Worm (Caenorhabditis elegans) whole organism, L4 larva: ENCODE results near the gene W10G6.1.
"Not testable (repeated sequence)": the region's sequence is repeated elsewhere in the genome, so short reads cannot be mapped to it uniquely, and the experiment has no call there.

Source experiments
- D1046.2 ChIP-seq: fragments of 200-800 bp; sonication (Bioruptor generic); IDR thresholded peaks from 2 replicates; pipeline ENCODE4 v1.3.6; 2022; ENCODE audit warnings: missing genetic modification characterization, missing compliant biosample characterization
- F26F4.8 ChIP-seq: fragments of 200-800 bp; sonication (Bioruptor generic); conservative IDR thresholded peaks from 2 replicates; pipeline ENCODE4 v1.3.6; 2022; ENCODE audit warnings: missing genetic modification characterization, missing compliant biosample characterization
- F44E2.7 ChIP-seq: fragments of 200-800 bp; sonication (Bioruptor generic); IDR thresholded peaks from 2 replicates; pipeline ENCODE4 v2.1.2; 2022; ENCODE audit warnings: missing genetic modification characterization, missing compliant biosample characterization
- ZK546.5 ChIP-seq, 2 experiments: sonication (generic microtip); optimal IDR thresholded peaks; 2 replicates each; lab custom pipeline; 2017; ENCODE audit warnings: missing biosample characterization in 2 of 2, missing genetic modification characterization in 2 of 2
- ama-1 ChIP-seq: fragments of 150-350 bp; optimal IDR thresholded peaks from 2 replicates; lab custom pipeline; 2014; ENCODE audit warnings: inconsistent platforms, mixed read lengths
- ceh-20 ChIP-seq: fragments of 200-800 bp; sonication (Bioruptor generic); IDR thresholded peaks from 2 replicates; pipeline ENCODE4 v1.3.6; 2022; ENCODE audit warnings: missing genetic modification reagents, missing genetic modification characterization, missing compliant biosample characterization
- ceh-28 ChIP-seq: fragments of 150-350 bp; optimal IDR thresholded peaks from 2 replicates; lab custom pipeline; 2014; ENCODE audit warnings: missing biosample characterization, missing genetic modification reagents, missing genetic modification characterization
- ceh-32 ChIP-seq: sonication (generic microtip); optimal IDR thresholded peaks from 2 replicates; lab custom pipeline; 2016; ENCODE audit warnings: mild to moderate bottlenecking, missing genetic modification characterization, missing compliant biosample characterization; ENCODE audit not compliant: poor library complexity
- ceh-82 ChIP-seq: sonication (generic microtip); optimal IDR thresholded peaks from 2 replicates; lab custom pipeline; 2017; ENCODE audit warnings: missing biosample characterization, missing genetic modification characterization
- ces-1 ChIP-seq: fragments of 150-350 bp; sonication (generic microtip); optimal IDR thresholded peaks from 4 replicates; lab custom pipeline; 2014; ENCODE audit warnings: missing biosample characterization, missing genetic modification reagents, missing genetic modification characterization
- dmd-8 ChIP-seq: fragments of 200-800 bp; sonication (Bioruptor generic); IDR thresholded peaks from 2 replicates; pipeline ENCODE4 v1.3.6; 2022; ENCODE audit warnings: missing genetic modification characterization, missing compliant biosample characterization
- dmd-9 ChIP-seq: fragments of 200-800 bp; sonication (Bioruptor generic); IDR thresholded peaks from 2 replicates; pipeline ENCODE4 v1.3.6; 2022; ENCODE audit warnings: missing genetic modification reagents, missing genetic modification characterization, missing compliant biosample characterization
- duxl-1 ChIP-seq: sonication (generic microtip); optimal IDR thresholded peaks from 2 replicates; lab custom pipeline; 2016; ENCODE audit warnings: mild to moderate bottlenecking, missing genetic modification characterization, moderate library complexity, missing compliant biosample characterization; ENCODE audit not compliant: poor library complexity
- egl-43 ChIP-seq: fragments of 200-800 bp; sonication (Bioruptor generic); IDR thresholded peaks from 2 replicates; pipeline ENCODE4 v1.3.6; 2022; ENCODE audit warnings: missing genetic modification reagents, missing genetic modification characterization, missing compliant biosample characterization
- hif-1 ChIP-seq, 2 experiments: sonication (generic microtip); optimal IDR thresholded peaks; 2 replicates each; lab custom pipeline; 2016 to 2017; ENCODE audit warnings: missing compliant biosample characterization in 2 of 2, missing genetic modification characterization in 2 of 2, missing genetic modification reagents in 2 of 2, missing genotype in 2 of 2, mild to moderate bottlenecking in 1 of 2
- hlh-11 ChIP-seq: fragments of 200-800 bp; sonication (Bioruptor generic); optimal IDR thresholded peaks from 2 replicates; lab custom pipeline; 2018; ENCODE audit warnings: mild to moderate bottlenecking, missing genetic modification characterization, missing compliant biosample characterization
- lin-29 ChIP-seq: fragments of 200-800 bp; sonication (Bioruptor generic); IDR thresholded peaks from 2 replicates; pipeline ENCODE4 v1.3.6; 2022; ENCODE audit warnings: missing genetic modification reagents, missing genetic modification characterization, missing compliant biosample characterization
- lsy-2 ChIP-seq, 2 experiments: fragments of 150-350 bp in 1 of 2; sonication (generic microtip) in 1 of 2; optimal IDR thresholded peaks; 2 replicates each; lab custom pipeline; 2014 to 2017; ENCODE audit warnings: missing biosample characterization in 2 of 2, missing genetic modification characterization in 2 of 2
- mdl-1 ChIP-seq, 2 experiments: fragments of 150-350 bp in 1 of 2; sonication (generic microtip) in 1 of 2; optimal IDR thresholded peaks; 2 replicates each; lab custom pipeline; 2014 to 2017; ENCODE audit warnings: missing biosample characterization in 2 of 2, missing genetic modification characterization in 2 of 2
- mep-1 ChIP-seq: fragments of 150-350 bp; sonication (generic microtip); optimal IDR thresholded peaks from 3 replicates; lab custom pipeline; 2014; ENCODE audit warnings: missing biosample characterization, missing genetic modification characterization
- mxl-2 ChIP-seq: fragments of 200-800 bp; sonication (Bioruptor generic); conservative IDR thresholded peaks from 2 replicates; pipeline ENCODE4 v1.3.6; 2022; ENCODE audit warnings: missing genetic modification reagents, missing genetic modification characterization, missing compliant biosample characterization
- nhr-11 ChIP-seq: fragments of 150-350 bp; optimal IDR thresholded peaks from 2 replicates; lab custom pipeline; 2014; ENCODE audit warnings: missing biosample characterization, missing genetic modification characterization
- nhr-111 ChIP-seq: fragments of 200-800 bp; sonication (Bioruptor generic); optimal IDR thresholded peaks from 2 replicates; lab custom pipeline; 2018; ENCODE audit warnings: mild to moderate bottlenecking, missing genetic modification characterization, missing compliant biosample characterization
- nhr-25 ChIP-seq: sonication (generic microtip); optimal IDR thresholded peaks from 2 replicates; lab custom pipeline; 2017; ENCODE audit warnings: missing genetic modification characterization, mild to moderate bottlenecking, missing compliant biosample characterization, antibody characterized with exemption, moderate library complexity, borderline replicate concordance; ENCODE audit not compliant: insufficient read depth
- nhr-41 ChIP-seq: fragments of 200-800 bp; sonication (Bioruptor generic); IDR thresholded peaks from 2 replicates; pipeline ENCODE4 v1.3.6; 2022; ENCODE audit warnings: missing genetic modification reagents, missing genetic modification characterization, missing compliant biosample characterization
- nhr-76 ChIP-seq: fragments of 150-350 bp; optimal IDR thresholded peaks from 2 replicates; lab custom pipeline; 2014; ENCODE audit warnings: missing biosample characterization, missing genetic modification characterization
- nhr-77 ChIP-seq: fragments of 150-350 bp; optimal IDR thresholded peaks from 2 replicates; lab custom pipeline; 2014; ENCODE audit warnings: missing biosample characterization, missing genetic modification characterization
- php-3 ChIP-seq: fragments of 200-800 bp; sonication (Bioruptor generic); IDR thresholded peaks from 2 replicates; pipeline ENCODE4 v1.3.6; 2022; ENCODE audit warnings: missing genetic modification reagents, missing genetic modification characterization, missing compliant biosample characterization
- rbr-2 ChIP-seq: sonication (generic microtip); optimal IDR thresholded peaks from 2 replicates; lab custom pipeline; 2016; ENCODE audit warnings: missing genotype, missing genetic modification characterization, missing compliant biosample characterization
- set-16 ChIP-seq: fragments of 200-800 bp; sonication (Bioruptor generic); IDR thresholded peaks from 2 replicates; pipeline ENCODE4 v1.3.6; 2022; ENCODE audit warnings: missing genetic modification reagents, missing genetic modification characterization, missing compliant biosample characterization
- skn-1 ChIP-seq: fragments of 150-350 bp; optimal IDR thresholded peaks from 2 replicates; lab custom pipeline; 2014; ENCODE audit warnings: missing biosample characterization, missing genetic modification characterization
- snpc-1.2 ChIP-seq: fragments of 200-800 bp; sonication (Bioruptor generic); IDR thresholded peaks from 2 replicates; pipeline ENCODE4 v1.3.6; 2022; ENCODE audit warnings: missing genetic modification reagents, missing genetic modification characterization, missing compliant biosample characterization
- snpc-4 ChIP-seq: fragments of 150-350 bp; optimal IDR thresholded peaks from 2 replicates; lab custom pipeline; 2014; ENCODE audit warnings: missing biosample characterization, missing genetic modification characterization
- tra-1 ChIP-seq: fragments of 200-800 bp; sonication (Bioruptor generic); IDR thresholded peaks from 2 replicates; pipeline ENCODE4 v1.3.6; 2022; ENCODE audit warnings: missing genetic modification reagents, missing genetic modification characterization, missing compliant biosample characterization
- unc-39 ChIP-seq: sonication (generic microtip); optimal IDR thresholded peaks from 2 replicates; lab custom pipeline; 2017; ENCODE audit warnings: missing biosample characterization, missing genetic modification characterization
- unc-62 ChIP-seq, 3 experiments: fragments of 150-350 bp in 1 of 3; sonication (generic microtip); optimal IDR thresholded peaks in 2 of 3; peaks in 1 of 3; 1 replicate in 1 of 3; 2 replicates in 2 of 3; lab custom pipeline; 2014 to 2017; ENCODE audit warnings: missing biosample characterization in 3 of 3, missing genetic modification characterization in 3 of 3, missing genetic modification reagents in 3 of 3, missing genotype in 1 of 3
- vab-7 ChIP-seq: fragments of 200-800 bp; sonication (Bioruptor generic); IDR thresholded peaks from 2 replicates; pipeline ENCODE4 v1.3.6; 2022; ENCODE audit warnings: missing genetic modification reagents, missing genetic modification characterization, missing compliant biosample characterization
- zag-1 ChIP-seq: fragments of 150-350 bp; optimal IDR thresholded peaks from 2 replicates; lab custom pipeline; 2014; ENCODE audit warnings: missing biosample characterization, missing genetic modification characterization
- zip-2 ChIP-seq: fragments of 150-350 bp; optimal IDR thresholded peaks from 2 replicates; lab custom pipeline; 2014; ENCODE audit warnings: missing biosample characterization, missing genetic modification characterization
- ztf-11 ChIP-seq: fragments of 150-350 bp; optimal IDR thresholded peaks from 2 replicates; lab custom pipeline; 2014; ENCODE audit warnings: missing biosample characterization, missing genetic modification characterization

Gene W10G6.1

DNA sequence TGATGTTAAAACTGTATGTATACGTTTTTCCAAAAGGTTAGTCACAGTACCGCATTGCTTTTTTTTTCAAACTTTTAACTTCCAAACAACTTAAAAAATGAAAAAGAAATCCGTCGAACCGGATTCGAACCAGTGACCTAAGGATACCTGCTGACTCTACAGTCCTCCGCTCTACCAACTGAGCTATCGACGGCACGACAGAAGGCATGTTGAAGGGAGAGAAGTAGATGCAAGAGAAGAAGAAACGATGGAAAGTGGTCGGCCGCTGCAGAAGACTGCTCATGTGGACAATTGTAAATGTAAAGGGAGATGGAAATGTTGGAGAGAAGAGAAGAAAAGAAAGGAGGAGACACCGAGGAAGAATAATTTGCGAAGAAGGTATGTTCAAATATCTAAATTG, 35.3 kb upstream of the W10G6.1 start (continued):
- TF ChIP-seq lsy-2 (tag; optimal IDR thresholded peaks at IDR 0.05; lab: Kevin White, UChicago) (peak; percentile 71 to 80), nhr-77 (tag; lab: Kevin White, UChicago) (peak; percentile 82), dmd-9 (GFP tag; lab: Robert Waterston, UW) (peak; percentile 86), dmd-8 (GFP tag; lab: Robert Waterston, UW) (peak; percentile 97), hlh-11 (tag; lab: Kevin White, UChicago) (peak; percentile 85), ceh-28 (tag; lab: Kevin White, UChicago) (no peak), mdl-1 (tag; optimal IDR thresholded peaks at IDR 0.05; lab: Kevin White, UChicago) (peak in 1 of 2 experiments; percentile 28), duxl-1 (peak; percentile 96), nhr-11 (tag; lab: Kevin White, UChicago) (peak; percentile 53), mep-1 (tag; lab: Kevin White, UChicago) (peak; percentile 93), unc-39 (tag; lab: Kevin White, UChicago) (no peak), nhr-111 (GFP tag; lab: Kevin White, UChicago) (peak; percentile 66), ztf-11 (tag; lab: Kevin White, UChicago) (no peak), ceh-32 (peak; percentile 66)

DNA sequence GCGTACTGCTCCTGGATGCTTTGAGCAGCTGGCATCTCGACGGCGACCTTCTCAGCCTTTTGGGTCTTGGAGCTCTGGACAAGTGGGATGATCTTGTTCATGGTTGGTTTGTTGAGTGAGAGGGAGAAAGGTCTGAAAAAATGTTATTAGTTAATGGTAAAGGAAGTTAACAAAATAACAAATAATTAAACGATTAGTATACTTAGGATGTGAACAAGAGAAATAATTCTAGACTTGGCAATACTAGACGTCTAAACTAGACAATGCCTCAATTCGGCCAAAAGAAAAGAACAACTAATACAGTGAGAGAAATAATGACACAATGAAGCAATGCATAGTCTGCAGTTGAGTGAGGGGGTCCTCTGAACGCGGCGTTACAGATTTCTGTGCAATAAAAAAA, 34.5 kb upstream of the W10G6.1 start, which contains the start of gene R11.4:
Gene R11.4, minus strand, starts transcription at position 101 of the 400 bp plus-strand sequence.
- TF ChIP-seq ces-1 (GFP tag; lab: Kevin White, UChicago), result no peak
- TF ChIP-seq set-16, result peak; percentile 24; the same call in 1 of the 2 replicates

DNA sequence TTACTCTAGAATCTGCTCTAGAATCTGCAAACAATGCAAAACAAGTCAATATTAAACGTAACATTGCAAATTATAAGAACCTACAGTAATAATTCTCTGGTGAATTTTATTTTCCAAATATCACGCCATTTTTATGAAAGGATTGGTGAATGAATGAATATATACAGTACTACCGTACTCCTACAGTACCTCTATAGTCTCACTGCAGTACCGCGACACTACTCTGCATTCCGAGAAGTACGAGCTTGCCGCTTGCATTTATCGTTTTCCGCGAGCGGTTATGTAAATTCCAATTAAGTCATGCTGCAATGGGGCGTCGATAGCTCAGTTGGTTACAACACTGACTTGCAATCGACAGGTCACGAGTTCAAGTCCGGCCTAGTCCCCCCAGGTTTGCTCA, 32.7 kb upstream of the W10G6.1 start, which contains the start of gene F23A7.4:
Gene F23A7.4, plus strand, starts transcription at position 301 of the 400 bp plus-strand sequence.
- TF ChIP-seq zag-1; unc-39 (tag; lab: Kevin White, UChicago); mdl-1 (tag; optimal IDR thresholded peaks at IDR 0.05; lab: Kevin White, UChicago): not testable (repeated sequence)

DNA sequence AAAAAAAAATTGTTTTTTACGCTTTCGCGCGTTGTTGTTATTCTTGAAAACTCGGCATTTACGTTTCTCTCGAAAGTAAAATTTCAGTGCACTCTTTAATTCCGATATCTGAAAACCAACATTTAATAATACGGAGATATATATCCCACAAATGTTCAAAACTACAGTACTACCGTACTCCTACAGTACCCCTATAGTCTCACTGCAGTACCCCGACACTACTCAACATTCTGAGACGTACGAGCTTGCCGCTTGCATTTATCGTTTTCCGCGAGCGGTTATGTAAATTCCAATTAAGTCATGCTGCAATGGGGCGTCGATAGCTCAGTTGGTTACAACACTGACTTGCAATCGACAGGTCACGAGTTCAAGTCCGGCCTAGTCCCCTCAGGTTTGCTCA, 31.9 kb upstream of the W10G6.1 start, which contains the start of gene F23A7.8:
Gene F23A7.8, plus strand, starts transcription at position 301 of the 400 bp plus-strand sequence.
- not testable (repeated sequence) for TF ChIP-seq ceh-32; ceh-82 (tag; lab: Kevin White, UChicago); hlh-11 (tag; lab: Kevin White, UChicago)

DNA sequence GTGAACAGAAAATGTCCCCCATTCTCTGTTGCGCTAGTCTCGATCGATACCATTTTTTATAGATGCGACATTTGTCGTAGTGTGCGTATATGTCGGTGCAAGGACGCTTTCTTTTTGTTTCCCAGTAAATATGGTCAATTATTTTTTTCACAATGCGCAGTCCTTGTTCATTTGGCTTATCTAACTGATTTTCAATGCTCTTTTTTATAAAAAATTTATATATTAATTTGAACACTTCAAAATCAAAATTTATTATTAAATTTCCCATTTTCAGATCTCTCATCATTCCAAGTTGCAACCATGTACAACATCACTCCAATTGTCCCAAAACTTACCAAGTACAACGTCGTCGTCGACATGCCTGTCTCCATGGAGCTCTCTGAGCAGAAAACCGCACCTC, 27.9 kb upstream of the W10G6.1 start, which contains the start of gene F23A7.1:
Gene F23A7.1, plus strand, starts transcription at position 301 of the 400 bp plus-strand sequence.
- no peak for TF ChIP-seq zip-2 (tag; lab: Kevin White, UChicago)
- no peak for TF ChIP-seq rbr-2 (tag; lab: Kevin White, UChicago)
- TF ChIP-seq F44E2.7 (GFP tag; lab: Robert Waterston, UW), result no peak
- no peak for TF ChIP-seq ZK546.5 (tag; optimal IDR thresholded peaks at IDR 0.05; lab: Kevin White, UChicago)
- TF ChIP-seq lin-29 (GFP tag; lab: Robert Waterston, UW), result no peak
- TF ChIP-seq ceh-20 (GFP tag; lab: Robert Waterston, UW), result no peak
- no peak for TF ChIP-seq mxl-2 (GFP tag; lab: Robert Waterston, UW)
- no peak for TF ChIP-seq snpc-4 (tag; lab: Kevin White, UChicago)
- TF ChIP-seq nhr-41 (GFP tag; lab: Robert Waterston, UW), result no peak
- no peak for TF ChIP-seq ces-1 (GFP tag; lab: Kevin White, UChicago)
- no peak for TF ChIP-seq egl-43 (GFP tag; lab: Robert Waterston, UW)
- no peak for TF ChIP-seq skn-1
- no peak for TF ChIP-seq php-3 (GFP tag; lab: Robert Waterston, UW)

DNA sequence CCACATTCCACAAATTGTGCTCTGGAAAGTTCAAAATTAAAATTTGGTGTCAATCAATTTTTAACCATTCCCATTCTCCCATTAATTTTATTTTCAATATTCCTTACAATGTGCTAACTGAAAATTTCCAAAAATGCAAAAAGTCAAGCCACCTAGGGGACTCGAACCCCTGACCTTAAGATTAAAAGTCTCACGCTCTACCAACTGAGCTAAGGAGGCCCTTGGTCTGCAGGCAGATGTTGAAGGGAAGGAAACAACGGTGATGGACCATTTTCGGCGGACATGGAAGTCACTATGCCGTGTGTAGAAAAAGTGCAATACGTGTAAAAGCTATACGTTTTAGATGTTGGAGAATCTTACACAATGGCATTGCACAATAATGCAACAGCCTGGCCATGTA, 27.2 kb upstream of the W10G6.1 start:
- TF ChIP-seq ceh-82 (tag; lab: Kevin White, UChicago) (no peak), snpc-1.2 (peak; percentile 54; the same call in 1 of the 2 replicates), egl-43 (GFP tag; lab: Robert Waterston, UW) (0 out of 2 replicates have a peak, but pooled peaks have one; percentile 34), dmd-8 (GFP tag; lab: Robert Waterston, UW) (0 out of 2 replicates have a peak, but pooled peaks have one; percentile 25), tra-1 (GFP tag; lab: Robert Waterston, UW) (peak; percentile 15; the same call in 1 of the 2 replicates), hif-1 (tag; optimal IDR thresholded peaks at IDR 0.05; lab: Kevin White, UChicago) (no peak), nhr-76 (tag; lab: Kevin White, UChicago) (no peak), D1046.2 (no peak), nhr-25 (tag; lab: Kevin White, UChicago) (no peak), vab-7 (GFP tag; lab: Robert Waterston, UW) (0 out of 2 replicates have a peak, but pooled peaks have one; percentile 36), skn-1 (no peak), ama-1 (lab: Kevin White, UChicago) (no peak), unc-62 (GFP tag; optimal IDR thresholded peaks at IDR 0.05 in 1 of 2; lab: Kevin White, UChicago) (peak in 1 of 2 experiments; percentile 65), unc-62 (tag; optimal IDR thresholded peaks at IDR 0.05; lab: Kevin White, UChicago) (no peak), F26F4.8 (GFP tag; lab: Robert Waterston, UW) (0 out of 2 replicates have a peak, but pooled peaks have one; percentile 57)
